Worm (Caenorhabditis elegans) whole organism, L3 larva: ENCODE results near the gene vav-1.

Source experiments
- aly-2 ChIP-seq: fragments of 150-350 bp; optimal IDR thresholded peaks from 2 replicates; lab custom pipeline; 2014; ENCODE audit warnings: missing biosample characterization, missing genetic modification characterization
- ama-1 ChIP-seq: fragments of 150-350 bp; optimal IDR thresholded peaks from 2 replicates; lab custom pipeline; 2018
- ceh-16 ChIP-seq: sonication (generic microtip); optimal IDR thresholded peaks from 2 replicates; lab custom pipeline; 2017; ENCODE audit warnings: missing biosample characterization, missing genetic modification characterization
- ceh-28 ChIP-seq: fragments of 150-350 bp; optimal IDR thresholded peaks from 2 replicates; lab custom pipeline; 2014; ENCODE audit warnings: missing biosample characterization, missing genetic modification reagents, missing genetic modification characterization
- ceh-82 ChIP-seq: fragments of 150-350 bp; optimal IDR thresholded peaks from 2 replicates; lab custom pipeline; 2014; ENCODE audit warnings: missing biosample characterization, missing genetic modification characterization
- ceh-9 ChIP-seq: sonication (generic microtip); optimal IDR thresholded peaks from 2 replicates; lab custom pipeline; 2018; ENCODE audit warnings: missing biosample characterization, missing genetic modification characterization
- daf-12 ChIP-seq: fragments of 150-350 bp; optimal IDR thresholded peaks from 2 replicates; lab custom pipeline; 2014; ENCODE audit warnings: missing biosample characterization, missing genetic modification reagents, missing genetic modification characterization
- elt-1 ChIP-seq: fragments of 150-350 bp; optimal IDR thresholded peaks from 2 replicates; lab custom pipeline; 2014; ENCODE audit warnings: missing biosample characterization, missing genetic modification characterization
- elt-2 ChIP-seq: sonication (generic microtip); optimal IDR thresholded peaks from 2 replicates; lab custom pipeline; 2016; ENCODE audit warnings: missing genetic modification reagents, mild to moderate bottlenecking, missing genetic modification characterization, missing compliant biosample characterization
- eor-1 ChIP-seq, 2 experiments: fragments of 150-350 bp; optimal IDR thresholded peaks; 2 replicates each; lab custom pipeline; 2014 to 2018; ENCODE audit warnings: missing biosample characterization in 2 of 2, missing genetic modification characterization in 2 of 2
- fkh-10 ChIP-seq: sonication (generic microtip); optimal IDR thresholded peaks from 2 replicates; lab custom pipeline; 2017; ENCODE audit warnings: missing biosample characterization, missing genetic modification reagents, missing genetic modification characterization
- fkh-2 ChIP-seq: fragments of 150-350 bp; optimal IDR thresholded peaks from 2 replicates; lab custom pipeline; 2014; ENCODE audit warnings: missing biosample characterization, missing genetic modification reagents, missing genetic modification characterization
- fos-1 ChIP-seq: fragments of 150-350 bp; optimal IDR thresholded peaks from 2 replicates; lab custom pipeline; 2014; ENCODE audit warnings: missing biosample characterization, missing genetic modification characterization
- jun-1 ChIP-seq: fragments of 150-350 bp; optimal IDR thresholded peaks from 2 replicates; lab custom pipeline; 2014; ENCODE audit warnings: missing biosample characterization, missing genetic modification reagents, missing genetic modification characterization
- lin-15B ChIP-seq: fragments of 150-350 bp; optimal IDR thresholded peaks from 2 replicates; lab custom pipeline; 2014; ENCODE audit warnings: missing biosample characterization, missing genetic modification characterization
- lsy-12 ChIP-seq: sonication (generic microtip); optimal IDR thresholded peaks from 2 replicates; lab custom pipeline; 2016; ENCODE audit warnings: mild to moderate bottlenecking, missing genetic modification characterization, missing compliant biosample characterization
- mml-1 ChIP-seq: fragments of 150-350 bp; sonication (generic microtip); optimal IDR thresholded peaks from 3 replicates; lab custom pipeline; 2014; ENCODE audit warnings: missing biosample characterization, missing genetic modification characterization
- nfya-1 ChIP-seq: sonication (generic microtip); optimal IDR thresholded peaks from 2 replicates; lab custom pipeline; 2017; ENCODE audit warnings: missing genetic modification characterization, mild to moderate bottlenecking, missing compliant biosample characterization, antibody characterized with exemption, moderate library complexity; ENCODE audit not compliant: insufficient read depth
- nhr-11 ChIP-seq: fragments of 150-350 bp; optimal IDR thresholded peaks from 2 replicates; lab custom pipeline; 2014; ENCODE audit warnings: missing biosample characterization, missing genetic modification characterization
- nhr-12 ChIP-seq: fragments of 150-350 bp; optimal IDR thresholded peaks from 2 replicates; lab custom pipeline; 2014; ENCODE audit warnings: missing biosample characterization, missing genetic modification characterization
- nhr-23 ChIP-seq: fragments of 150-350 bp; optimal IDR thresholded peaks from 2 replicates; lab custom pipeline; 2014; ENCODE audit warnings: missing biosample characterization, missing genetic modification reagents, missing genetic modification characterization
- nhr-28 ChIP-seq: fragments of 150-350 bp; optimal IDR thresholded peaks from 2 replicates; lab custom pipeline; 2014; ENCODE audit warnings: missing biosample characterization, missing genetic modification characterization
- nhr-43 ChIP-seq: sonication (generic microtip); optimal IDR thresholded peaks from 2 replicates; lab custom pipeline; 2016; ENCODE audit warnings: mild to moderate bottlenecking, missing genetic modification characterization, missing compliant biosample characterization; ENCODE audit not compliant: poor library complexity, severe bottlenecking
- nhr-76 ChIP-seq: fragments of 150-350 bp; sonication (generic microtip); optimal IDR thresholded peaks from 5 replicates; lab custom pipeline; 2014; ENCODE audit warnings: missing biosample characterization, missing genetic modification characterization
- nhr-77 ChIP-seq: fragments of 150-350 bp; optimal IDR thresholded peaks from 2 replicates; lab custom pipeline; 2014; ENCODE audit warnings: missing biosample characterization, missing genetic modification characterization
- pha-4 ChIP-seq: fragments of 150-350 bp; optimal IDR thresholded peaks from 2 replicates; lab custom pipeline; 2014; ENCODE audit warnings: missing biosample characterization, missing genetic modification reagents, missing genetic modification characterization
- pqm-1 ChIP-seq: fragments of 150-350 bp; optimal IDR thresholded peaks from 2 replicates; lab custom pipeline; 2017; ENCODE audit warnings: missing biosample characterization, missing genetic modification characterization, inconsistent platforms
- sea-2 ChIP-seq: fragments of 150-350 bp; sonication (generic microtip); optimal IDR thresholded peaks from 4 replicates; lab custom pipeline; 2014; ENCODE audit warnings: missing biosample characterization, missing genetic modification reagents, missing genetic modification characterization
- skn-1 ChIP-seq: fragments of 150-350 bp; optimal IDR thresholded peaks from 2 replicates; lab custom pipeline; 2014; ENCODE audit warnings: missing biosample characterization, missing genetic modification characterization
- snpc-4 ChIP-seq: fragments of 150-350 bp; optimal IDR thresholded peaks from 2 replicates; lab custom pipeline; 2014; ENCODE audit warnings: missing biosample characterization, missing genetic modification characterization
- unc-39 ChIP-seq: sonication (generic microtip); optimal IDR thresholded peaks from 4 replicates; lab custom pipeline; 2017; ENCODE audit warnings: missing biosample characterization, missing genetic modification characterization
- unc-62 ChIP-seq: fragments of 150-350 bp; sonication (generic microtip); optimal IDR thresholded peaks from 4 replicates; lab custom pipeline; 2014; ENCODE audit warnings: missing biosample characterization, missing genetic modification reagents, missing genetic modification characterization
- zag-1 ChIP-seq: fragments of 150-350 bp; optimal IDR thresholded peaks from 2 replicates; lab custom pipeline; 2014; ENCODE audit warnings: missing biosample characterization, missing genetic modification characterization

vav-1 gene

ce11 chrX:9213873-9214341 is 18.0 kb downstream of the vav-1 start, which contains the start of gene C35B8.3 (continued):
- TF ChIP-seq sea-2 (GFP tag; lab: Kevin White, UChicago) (no peak), mml-1 (no peak), nhr-43 (tag; lab: Kevin White, UChicago) (peak; percentile 69), aly-2 (no peak), lin-15B (no peak), snpc-4 (tag; lab: Kevin White, UChicago) (no peak), nhr-12 (tag; lab: Kevin White, UChicago) (no peak), ama-1 (no peak), ceh-28 (peak; percentile 18), fkh-2 (tag; lab: Kevin White, UChicago) (no peak), ceh-16 (tag; lab: Kevin White, UChicago) (no peak), nhr-28 (no peak), nhr-76 (no peak), unc-39 (tag; lab: Kevin White, UChicago) (no peak), ceh-82 (tag; lab: Kevin White, UChicago) (no peak), elt-1 (no peak)

DNA sequence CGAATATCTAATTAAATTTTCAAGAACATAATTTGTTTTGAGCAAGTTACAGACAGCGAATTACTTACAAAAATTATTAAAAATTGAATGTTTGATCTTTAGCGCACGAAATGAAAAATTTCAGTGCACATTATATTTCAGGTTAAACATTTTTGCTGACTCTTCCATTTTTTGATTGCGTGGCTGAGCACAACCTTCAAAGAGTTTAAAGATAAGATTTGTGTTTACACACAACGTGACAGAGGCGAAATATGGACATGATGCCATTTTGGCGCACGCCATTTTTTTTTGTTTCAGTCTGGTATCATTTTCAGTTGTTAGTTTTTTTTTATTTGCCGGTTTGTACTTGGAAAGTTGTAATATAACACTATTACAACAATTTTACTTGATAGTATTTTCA is 19.3 kb downstream of the vav-1 start:
- TF ChIP-seq pha-4 (peak; percentile 23), elt-1 (no peak), daf-12 (tag; lab: Kevin White, UChicago) (no peak), elt-2 (tag; lab: Kevin White, UChicago) (peak; percentile 79), pqm-1 (tag; lab: Kevin White, UChicago) (peak; percentile 61), ceh-16 (tag; lab: Kevin White, UChicago) (no peak), eor-1 (tag; optimal IDR thresholded peaks at IDR 0.05; lab: Kevin White, UChicago) (no peak), unc-62 (no peak), nhr-11 (tag; lab: Kevin White, UChicago) (no peak)
- TF ChIP-seq, all 47 proteins: peak for 3

DNA sequence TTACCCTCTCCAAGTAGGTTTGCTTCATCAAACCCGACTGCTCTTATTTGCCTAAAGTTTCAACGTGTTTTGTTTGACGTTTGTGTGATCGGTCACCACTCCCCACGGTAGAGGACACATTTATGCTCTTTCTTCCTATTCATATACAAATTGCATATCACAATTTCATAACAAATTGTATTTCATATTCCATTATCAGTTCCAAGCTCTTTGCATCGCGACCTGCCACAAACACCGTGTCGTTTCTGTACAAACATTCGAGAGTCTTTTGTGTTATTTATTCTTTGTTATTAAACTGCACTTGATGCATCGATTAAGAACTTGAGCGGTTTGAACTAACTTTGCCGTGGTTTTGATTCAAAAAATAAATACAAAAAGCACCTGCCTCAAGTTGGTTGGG is 21.9 kb downstream of the vav-1 start:
- TF ChIP-seq pqm-1 (tag; lab: Kevin White, UChicago) (peak; percentile 59), pha-4 (peak; percentile 47), elt-2 (tag; lab: Kevin White, UChicago) (peak; percentile 71), jun-1 (tag; lab: Kevin White, UChicago) (no peak)
- TF ChIP-seq, all 47 proteins: peak for 3

- TF ChIP-seq nhr-77 (tag; lab: Kevin White, UChicago) = no peak
- no peak for TF ChIP-seq ceh-82 (tag; lab: Kevin White, UChicago)
- no peak for TF ChIP-seq nhr-23 (tag; lab: Kevin White, UChicago)
- no peak for TF ChIP-seq eor-1 (tag; optimal IDR thresholded peaks at IDR 0.05; lab: Kevin White, UChicago)
- TF ChIP-seq lsy-12 = no peak
- no peak for TF ChIP-seq ama-1
- TF ChIP-seq fos-1 (tag; lab: Kevin White, UChicago) = no peak
- no peak for TF ChIP-seq nfya-1 (tag; lab: Kevin White, UChicago)
- no peak for TF ChIP-seq mml-1
- no peak for TF ChIP-seq aly-2
These were observed 23.0 kb downstream of the vav-1 start for ce11 chrX:9208933-9209332.

DNA sequence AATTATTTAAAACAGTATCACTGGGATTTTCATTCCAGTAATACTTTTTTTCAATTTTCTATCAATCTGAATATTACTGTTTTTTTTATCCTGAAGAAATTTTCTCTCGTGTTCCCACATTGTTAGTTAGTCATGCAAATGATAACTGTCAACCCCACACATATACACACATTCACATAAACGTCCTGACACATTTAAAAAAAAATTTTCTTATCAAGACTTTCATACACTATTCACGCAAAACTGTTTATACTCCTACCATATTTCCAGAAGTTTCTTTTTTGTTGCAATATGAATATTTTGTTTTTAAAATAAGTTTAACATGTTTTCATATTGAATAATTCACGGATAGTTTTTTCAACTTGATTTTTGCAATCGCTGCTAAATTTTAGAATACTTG is 23.4 kb downstream of the vav-1 start:
- TF ChIP-seq elt-2 (tag; lab: Kevin White, UChicago) = peak; percentile 48
- no peak for TF ChIP-seq zag-1
- TF ChIP-seq pha-4 = peak; percentile 28
- no peak for TF ChIP-seq ama-1

DNA sequence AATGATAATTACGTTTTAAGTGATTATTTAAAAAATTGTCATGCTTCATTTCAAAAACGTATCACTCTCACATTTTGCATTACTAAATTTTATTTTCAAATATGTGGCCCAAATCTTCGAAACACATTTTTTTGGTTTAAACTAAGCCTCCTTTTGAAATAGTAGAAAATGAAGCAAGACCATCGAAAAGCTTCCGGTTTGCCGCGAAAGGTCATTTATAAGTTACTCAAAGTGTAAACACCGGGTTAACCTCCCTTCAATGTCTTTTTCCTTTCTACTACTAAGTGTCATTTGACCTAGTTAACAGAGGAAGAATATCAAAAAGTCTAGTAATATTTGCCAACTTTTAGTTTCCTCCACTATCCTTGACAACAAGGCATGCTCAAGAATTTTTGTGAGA is 25.2 kb downstream of the vav-1 start:
- no peak for TF ChIP-seq skn-1
- no peak for TF ChIP-seq elt-2 (tag; lab: Kevin White, UChicago)

ce11 chrX:9204986-9205385 is 27.0 kb downstream of the vav-1 start:
- TF ChIP-seq fkh-10 (GFP tag; lab: Kevin White, UChicago) = no peak
- no peak for TF ChIP-seq ceh-9 (tag; lab: Kevin White, UChicago)
